Worm (Caenorhabditis elegans) whole organism, young adult: ENCODE results near the gene srv-17.
A peak's percentile ranks its signal among the peaks of the same experiment; 100 is the strongest.

Experiments used
- C17E4.6 ChIP-seq: fragments of 200-800 bp; sonication (Bioruptor generic); IDR thresholded peaks from 2 replicates; pipeline ENCODE4 v1.3.6; 2022; ENCODE audit warnings: missing genetic modification reagents, missing genetic modification characterization, missing compliant biosample characterization
- F33H1.4 ChIP-seq: fragments of 200-800 bp; sonication (Bioruptor generic); IDR thresholded peaks from 2 replicates; pipeline ENCODE4 v1.3.6; 2022; ENCODE audit warnings: missing genetic modification reagents, missing genetic modification characterization, missing compliant biosample characterization
- F37B4.10 ChIP-seq: fragments of 200-800 bp; sonication (Bioruptor generic); IDR thresholded peaks from 2 replicates; pipeline ENCODE4 v1.3.6; 2022; ENCODE audit warnings: missing genetic modification characterization, missing compliant biosample characterization
- F39B2.1 ChIP-seq: fragments of 200-800 bp; sonication (Bioruptor generic); IDR thresholded peaks from 2 replicates; pipeline ENCODE4 v1.3.6; 2022; ENCODE audit warnings: missing genetic modification reagents, missing genetic modification characterization, missing compliant biosample characterization
- F52B5.7 ChIP-seq: sonication (generic microtip); optimal IDR thresholded peaks from 2 replicates; lab custom pipeline; 2016; ENCODE audit warnings: mild to moderate bottlenecking, missing genetic modification characterization, missing compliant biosample characterization
- K12H6.12 ChIP-seq: fragments of 200-800 bp; sonication (Bioruptor generic); optimal IDR thresholded peaks from 2 replicates; lab custom pipeline; 2018; ENCODE audit warnings: mild to moderate bottlenecking, missing genetic modification characterization, missing compliant biosample characterization
- T07F8.4 ChIP-seq: sonication (generic microtip); optimal IDR thresholded peaks from 2 replicates; lab custom pipeline; 2016; ENCODE audit warnings: mild to moderate bottlenecking, missing genetic modification characterization, moderate library complexity, missing compliant biosample characterization
- Y53G8AR.9 ChIP-seq: fragments of 200-800 bp; sonication (Bioruptor generic); conservative IDR thresholded peaks from 2 replicates; pipeline ENCODE4 v1.3.6; 2022; ENCODE audit warnings: missing genetic modification reagents, missing genetic modification characterization, missing compliant biosample characterization
- aptf-3 ChIP-seq: fragments of 200-800 bp; sonication (Bioruptor generic); IDR thresholded peaks from 2 replicates; pipeline ENCODE4 v1.3.6; 2022; ENCODE audit warnings: missing genetic modification characterization, missing compliant biosample characterization
- attf-6 ChIP-seq: fragments of 200-800 bp; sonication (Bioruptor generic); IDR thresholded peaks from 2 replicates; pipeline ENCODE4 v1.3.6; 2022; ENCODE audit warnings: missing genetic modification reagents, missing genetic modification characterization, missing compliant biosample characterization
- bed-2 ChIP-seq: fragments of 200-800 bp; sonication (Bioruptor generic); IDR thresholded peaks from 2 replicates; pipeline ENCODE4 v1.3.6; 2022; ENCODE audit warnings: missing genetic modification reagents, missing genetic modification characterization, missing compliant biosample characterization
- ccch-3 ChIP-seq: fragments of 200-800 bp; sonication (Bioruptor generic); optimal IDR thresholded peaks from 2 replicates; lab custom pipeline; 2018; ENCODE audit warnings: mild to moderate bottlenecking, missing genetic modification characterization, missing compliant biosample characterization
- cebp-1 ChIP-seq, 2 experiments: fragments of 200-800 bp in 1 of 2; sonication (Bioruptor generic) in 1 of 2; sonication (generic microtip) in 1 of 2; IDR thresholded peaks in 1 of 2; optimal IDR thresholded peaks in 1 of 2; 2 replicates each; pipeline versions ENCODE4 v1.3.6 to Lab custom; 2017 to 2022; ENCODE audit warnings: missing compliant biosample characterization in 2 of 2, missing genetic modification characterization in 2 of 2, mild to moderate bottlenecking in 1 of 2, missing genetic modification reagents in 1 of 2, moderate library complexity in 1 of 2
- cebp-2 ChIP-seq: fragments of 200-800 bp; sonication (Bioruptor generic); IDR thresholded peaks from 2 replicates; pipeline ENCODE4 v1.3.6; 2022; ENCODE audit warnings: missing genetic modification characterization, missing compliant biosample characterization
- ceh-100 ChIP-seq: fragments of 200-800 bp; sonication (Bioruptor generic); IDR thresholded peaks from 2 replicates; pipeline ENCODE4 v1.3.6; 2022; ENCODE audit warnings: missing genetic modification reagents, missing genetic modification characterization, missing compliant biosample characterization
- ceh-40 ChIP-seq: fragments of 200-800 bp; sonication (Bioruptor generic); IDR thresholded peaks from 2 replicates; pipeline ENCODE4 v1.3.6; 2022; ENCODE audit warnings: missing genetic modification characterization, missing compliant biosample characterization
- ceh-58 ChIP-seq: fragments of 200-800 bp; sonication (Bioruptor generic); IDR thresholded peaks from 2 replicates; pipeline ENCODE4 v1.3.6; 2022; ENCODE audit warnings: missing genetic modification characterization, missing compliant biosample characterization
- die-1 ChIP-seq: sonication (generic microtip); optimal IDR thresholded peaks from 2 replicates; lab custom pipeline; 2016; ENCODE audit warnings: missing genotype, mild to moderate bottlenecking, missing genetic modification characterization, missing compliant biosample characterization
- dox-1 ChIP-seq: fragments of 200-800 bp; sonication (Bioruptor generic); IDR thresholded peaks from 2 replicates; pipeline ENCODE4 v1.3.6; 2022; ENCODE audit warnings: missing genetic modification reagents, missing genetic modification characterization, missing compliant biosample characterization
- dpl-1 ChIP-seq: fragments of 150-350 bp; optimal IDR thresholded peaks from 2 replicates; lab custom pipeline; 2014; ENCODE audit warnings: missing biosample characterization, missing genetic modification reagents, missing genetic modification characterization
- efl-1 ChIP-seq: fragments of 150-350 bp; optimal IDR thresholded peaks from 2 replicates; lab custom pipeline; 2014; ENCODE audit warnings: missing biosample characterization, missing genetic modification reagents, missing genetic modification characterization
- ekl-4 ChIP-seq: fragments of 200-800 bp; sonication (Bioruptor generic); IDR thresholded peaks from 2 replicates; pipeline ENCODE4 v1.3.6; 2022; ENCODE audit warnings: missing genetic modification reagents, missing genetic modification characterization, missing compliant biosample characterization
- ets-4 ChIP-seq: fragments of 200-800 bp; sonication (Bioruptor generic); optimal IDR thresholded peaks from 2 replicates; lab custom pipeline; 2018; ENCODE audit warnings: mild to moderate bottlenecking, missing genetic modification characterization, missing compliant biosample characterization
- fkh-3 ChIP-seq: sonication (generic microtip); optimal IDR thresholded peaks from 2 replicates; lab custom pipeline; 2016; ENCODE audit warnings: mild to moderate bottlenecking, missing genetic modification characterization, missing compliant biosample characterization
- hlh-26 ChIP-seq: fragments of 200-800 bp; sonication (Bioruptor generic); conservative IDR thresholded peaks from 2 replicates; pipeline ENCODE4 v1.3.6; 2022; ENCODE audit warnings: missing genetic modification reagents, missing genetic modification characterization, missing compliant biosample characterization
- lag-1 ChIP-seq: fragments of 200-800 bp; sonication (Bioruptor generic); IDR thresholded peaks from 2 replicates; pipeline ENCODE4 v1.3.6; 2022; ENCODE audit warnings: missing genetic modification reagents, missing genetic modification characterization, missing compliant biosample characterization
- lin-26 ChIP-seq: fragments of 200-800 bp; sonication (Bioruptor generic); IDR thresholded peaks from 2 replicates; pipeline ENCODE4 v1.3.6; 2022; ENCODE audit warnings: missing genetic modification reagents, missing genetic modification characterization, missing compliant biosample characterization
- lin-35 ChIP-seq, 3 experiments: fragments of 150-350 bp in 2 of 3; sonication (generic microtip) in 1 of 3; optimal IDR thresholded peaks; 2 replicates each; lab custom pipeline; 2014 to 2018; ENCODE audit warnings: missing biosample characterization in 3 of 3, missing genetic modification characterization in 3 of 3, missing genetic modification reagents in 3 of 3
- lin-54 ChIP-seq: fragments of 200-800 bp; sonication (Bioruptor generic); optimal IDR thresholded peaks from 2 replicates; lab custom pipeline; 2018; ENCODE audit warnings: mild to moderate bottlenecking, missing genetic modification characterization, missing compliant biosample characterization
- lir-1 ChIP-seq: fragments of 200-800 bp; sonication (Bioruptor generic); conservative IDR thresholded peaks from 2 replicates; pipeline ENCODE4 v1.3.6; 2022; ENCODE audit warnings: missing genetic modification reagents, missing genetic modification characterization, missing compliant biosample characterization
- madf-10 ChIP-seq: sonication (generic microtip); optimal IDR thresholded peaks from 2 replicates; lab custom pipeline; 2016; ENCODE audit warnings: mild to moderate bottlenecking, missing genetic modification characterization, missing compliant biosample characterization
- madf-6 ChIP-seq: fragments of 200-800 bp; sonication (Bioruptor generic); IDR thresholded peaks from 2 replicates; pipeline ENCODE4 v1.3.6; 2022; ENCODE audit warnings: missing genetic modification reagents, missing genetic modification characterization, missing compliant biosample characterization
- mcd-1 ChIP-seq: fragments of 200-800 bp; sonication (Bioruptor generic); IDR thresholded peaks from 2 replicates; pipeline ENCODE4 v1.3.6; 2022; ENCODE audit warnings: missing genetic modification reagents, missing genetic modification characterization, missing compliant biosample characterization
- mes-4 ChIP-seq: sonication (generic microtip); optimal IDR thresholded peaks from 2 replicates; lab custom pipeline; 2016; ENCODE audit warnings: missing genotype, missing genetic modification characterization, missing compliant biosample characterization
- nfyb-1 ChIP-seq: fragments of 200-800 bp; sonication (Bioruptor generic); IDR thresholded peaks from 2 replicates; pipeline ENCODE4 v1.3.6; 2022; ENCODE audit warnings: missing genetic modification reagents, missing genetic modification characterization, missing compliant biosample characterization
- pbrm-1 ChIP-seq: fragments of 200-800 bp; sonication (Bioruptor generic); IDR thresholded peaks from 2 replicates; pipeline ENCODE4 v1.3.6; 2022; ENCODE audit warnings: missing genetic modification reagents, missing genetic modification characterization, missing compliant biosample characterization
- snpc-1.3 ChIP-seq: sonication (generic microtip); optimal IDR thresholded peaks from 2 replicates; lab custom pipeline; 2017; ENCODE audit warnings: missing genetic modification characterization, mild to moderate bottlenecking, missing compliant biosample characterization, antibody characterized with exemption, moderate library complexity, missing genotype, missing genetic modification reagents; ENCODE audit not compliant: insufficient read depth
- snpc-4 ChIP-seq, 5 experiments: fragments of 150-350 bp in 1 of 5; sonication (generic microtip) in 4 of 5; optimal IDR thresholded peaks; 2 replicates each; lab custom pipeline; 2014 to 2018; ENCODE audit warnings: missing genetic modification characterization in 5 of 5, missing biosample characterization in 3 of 5, antibody characterized with exemption in 2 of 5, mild to moderate bottlenecking in 2 of 5, missing compliant biosample characterization in 2 of 5, missing genotype in 2 of 5, moderate library complexity in 2 of 5, missing genetic modification reagents in 1 of 5
- ztf-22 ChIP-seq: fragments of 200-800 bp; sonication (Bioruptor generic); optimal IDR thresholded peaks from 2 replicates; lab custom pipeline; 2018; ENCODE audit warnings: mild to moderate bottlenecking, missing genetic modification characterization, moderate library complexity, missing compliant biosample characterization
- ztf-28 ChIP-seq: fragments of 200-800 bp; sonication (Bioruptor generic); IDR thresholded peaks from 2 replicates; pipeline ENCODE4 v1.3.6; 2022; ENCODE audit warnings: missing genetic modification reagents, missing genetic modification characterization, missing compliant biosample characterization
- ztf-3 ChIP-seq: fragments of 200-800 bp; sonication (Bioruptor generic); optimal IDR thresholded peaks from 2 replicates; lab custom pipeline; 2018; ENCODE audit warnings: mild to moderate bottlenecking, missing genetic modification characterization, missing compliant biosample characterization

The srv-17 gene

ce11 chrIV:5858212-5858611, 11.8 kb downstream of the srv-17 start:
- no peak for TF ChIP-seq ceh-58 (GFP tag; lab: Robert Waterston, UW)
- no peak for TF ChIP-seq K12H6.12 (tag; lab: Kevin White, UChicago)
- no peak for TF ChIP-seq cebp-2
- TF ChIP-seq lin-35 (GFP tag; optimal IDR thresholded peaks at IDR 0.05; lab: Kevin White, UChicago): no peak
- no peak for TF ChIP-seq lag-1 (GFP tag; lab: Robert Waterston, UW)
- TF ChIP-seq hlh-26 (GFP tag; lab: Robert Waterston, UW): no peak
- no peak for TF ChIP-seq lin-54 (GFP tag; lab: Kevin White, UChicago)
- TF ChIP-seq lir-1 (GFP tag; lab: Robert Waterston, UW): no peak
- TF ChIP-seq Y53G8AR.9 (GFP tag; lab: Robert Waterston, UW): no peak
- no peak for TF ChIP-seq ztf-28
- TF ChIP-seq pbrm-1 (GFP tag; lab: Robert Waterston, UW): no peak
- no peak for TF ChIP-seq die-1 (tag; lab: Kevin White, UChicago)
- no peak for TF ChIP-seq aptf-3 (GFP tag; lab: Robert Waterston, UW)
- TF ChIP-seq bed-2 (GFP tag; lab: Robert Waterston, UW): no peak

- TF ChIP-seq T07F8.4: no peak
Measured at ce11 chrIV:5856975-5857374, 13.0 kb downstream of the srv-17 start.

- TF ChIP-seq dpl-1 (GFP tag; lab: Kevin White, UChicago) (no peak), bed-2 (GFP tag; lab: Robert Waterston, UW) (no peak), efl-1 (no peak), F52B5.7 (tag; lab: Kevin White, UChicago) (no peak), F39B2.1 (GFP tag; lab: Robert Waterston, UW) (no peak), cebp-1 (GFP tag; IDR thresholded peaks at IDR 0.05; lab: Robert Waterston, UW) (no peak), cebp-1 (tag; optimal IDR thresholded peaks at IDR 0.05; lab: Kevin White, UChicago) (no peak)
Measured at ce11 chrIV:5855608-5856007, 14.4 kb downstream of the srv-17 start.

ce11 chrIV:5850765-5851377, 19.1 kb downstream of the srv-17 start:
- no peak for TF ChIP-seq snpc-1.3
- no peak for TF ChIP-seq ceh-40
- no peak for TF ChIP-seq ceh-100 (GFP tag; lab: Robert Waterston, UW)
- TF ChIP-seq F37B4.10 (GFP tag; lab: Robert Waterston, UW): no peak
- no peak for TF ChIP-seq fkh-3 (tag; lab: Kevin White, UChicago)
- no peak for TF ChIP-seq madf-10
- no peak for TF ChIP-seq nfyb-1 (GFP tag; lab: Robert Waterston, UW)
- TF ChIP-seq cebp-1 (GFP tag; IDR thresholded peaks at IDR 0.05; lab: Robert Waterston, UW): no peak
- TF ChIP-seq cebp-1 (tag; optimal IDR thresholded peaks at IDR 0.05; lab: Kevin White, UChicago): no peak
- TF ChIP-seq K12H6.12 (tag; lab: Kevin White, UChicago): no peak
- TF ChIP-seq F33H1.4 (GFP tag; lab: Robert Waterston, UW): no peak
- TF ChIP-seq mes-4: no peak
- no peak for TF ChIP-seq mcd-1
- no peak for TF ChIP-seq ztf-28
- peak; percentile 38; the same call in 1 of the 2 replicates for TF ChIP-seq attf-6 (GFP tag; lab: Robert Waterston, UW)
- no peak; the same call in 1 of the 2 replicates for TF ChIP-seq madf-6
- TF ChIP-seq C17E4.6 (GFP tag; lab: Robert Waterston, UW): no peak
- TF ChIP-seq lin-26 (GFP tag; lab: Robert Waterston, UW): peak; percentile 34; the same call in 1 of the 2 replicates
- no peak for TF ChIP-seq ekl-4 (GFP tag; lab: Robert Waterston, UW)
- no peak for TF ChIP-seq ztf-22 (GFP tag; lab: Kevin White, UChicago)
- no peak for TF ChIP-seq ccch-3 (GFP tag; lab: Kevin White, UChicago)
- no peak for TF ChIP-seq lin-35 (GFP tag; optimal IDR thresholded peaks at IDR 0.05; lab: Kevin White, UChicago)
- no peak for TF ChIP-seq Y53G8AR.9 (GFP tag; lab: Robert Waterston, UW)
- no peak for TF ChIP-seq cebp-2
- no peak for TF ChIP-seq dox-1 (GFP tag; lab: Robert Waterston, UW)
- no peak for TF ChIP-seq ets-4 (GFP tag; lab: Kevin White, UChicago)
- TF ChIP-seq ztf-3 (GFP tag; lab: Kevin White, UChicago): no peak
- no peak for TF ChIP-seq snpc-4 (GFP tag; optimal IDR thresholded peaks at IDR 0.05; lab: Kevin White, UChicago)
- peak in 1 of 4 experiments; percentile 83 for TF ChIP-seq snpc-4 (tag; optimal IDR thresholded peaks at IDR 0.05; lab: Kevin White, UChicago)
- 0 out of 2 replicates have a peak, but pooled peaks have one; percentile 40 for TF ChIP-seq pbrm-1 (GFP tag; lab: Robert Waterston, UW)
